Worm (Caenorhabditis elegans): ENCODE measurements around the gene fkh-5.

ce11 chrIII:4850139-4850538, 5.7 kb downstream of the fkh-5 start, which contains the start of gene F26A1.1:
- TF ChIP-seq skn-1 (tag; optimal IDR thresholded peaks at IDR 0.05) (no peak), blmp-1 (tag; optimal IDR thresholded peaks at IDR 0.05; ENCODE audit: insufficient read depth) (no peak), unc-39 (tag; optimal IDR thresholded peaks at IDR 0.05) (no peak), nhr-12 (tag; optimal IDR thresholded peaks at IDR 0.05) (no peak), ceh-82 (tag; optimal IDR thresholded peaks at IDR 0.05) (no peak), mab-5 (tag; optimal IDR thresholded peaks at IDR 0.05) (no peak), aly-2 (tag; optimal IDR thresholded peaks at IDR 0.05) (no peak), ceh-16 (tag; optimal IDR thresholded peaks at IDR 0.05) (no peak), nhr-129 (tag; optimal IDR thresholded peaks at IDR 0.05) (peak; percentile 8)

All from whole organism, L2 larva.